Worm (Caenorhabditis elegans): ENCODE measurements around the gene fbxb-17.

ce11 chrII:1725735-1726134 is 49.5 kb downstream of the fbxb-17 start, which contains the start of gene F45C12.17:
- no peak for TF ChIP-seq pax-1 (tag; optimal IDR thresholded peaks at IDR 0.05)
- TF ChIP-seq ceh-30 (tag; optimal IDR thresholded peaks at IDR 0.05) = no peak
- no peak for TF ChIP-seq nfya-1 (tag; optimal IDR thresholded peaks at IDR 0.05)
- no peak for TF ChIP-seq rnt-1 (tag; optimal IDR thresholded peaks at IDR 0.05)
- TF ChIP-seq pag-3 (tag; optimal IDR thresholded peaks at IDR 0.05; ENCODE audit: borderline replicate concordance) = no peak
- no peak for TF ChIP-seq pha-4 (tag; optimal IDR thresholded peaks at IDR 0.05)
- no peak for TF ChIP-seq C38D4.7 (GFP tag; optimal IDR thresholded peaks at IDR 0.05)
- TF ChIP-seq tbx-2 (tag; optimal IDR thresholded peaks at IDR 0.05) = no peak
- TF ChIP-seq ama-1 (optimal IDR thresholded peaks at IDR 0.05) = no peak
- TF ChIP-seq ets-4 (tag; optimal IDR thresholded peaks at IDR 0.05) = no peak

Measured in whole organism, late embryonic.